Worm (Caenorhabditis elegans) whole organism, young adult: ENCODE data around the gene Y75B8A.63.

Experiments used
- F23B12.7 ChIP-seq: sonication (generic microtip); optimal IDR thresholded peaks from 2 replicates; lab custom pipeline; 2017; ENCODE audit warnings: missing genetic modification characterization, mild to moderate bottlenecking, missing compliant biosample characterization, antibody characterized with exemption, moderate library complexity; ENCODE audit not compliant: insufficient read depth
- F33H1.4 ChIP-seq: fragments of 200-800 bp; sonication (Bioruptor generic); IDR thresholded peaks from 2 replicates; pipeline ENCODE4 v1.3.6; 2022; ENCODE audit warnings: missing genetic modification reagents, missing genetic modification characterization, missing compliant biosample characterization
- F49E8.2 ChIP-seq: sonication (generic microtip); optimal IDR thresholded peaks from 3 replicates; lab custom pipeline; 2017; ENCODE audit warnings: missing genetic modification characterization, mild to moderate bottlenecking, missing compliant biosample characterization, antibody characterized with exemption, moderate library complexity; ENCODE audit not compliant: insufficient read depth
- K11D2.4 ChIP-seq: fragments of 200-800 bp; sonication (Bioruptor generic); IDR thresholded peaks from 2 replicates; pipeline ENCODE4 v1.3.6; 2022; ENCODE audit warnings: missing genetic modification reagents, missing genetic modification characterization, missing compliant biosample characterization
- T07F8.4 ChIP-seq: sonication (generic microtip); optimal IDR thresholded peaks from 2 replicates; lab custom pipeline; 2016; ENCODE audit warnings: mild to moderate bottlenecking, missing genetic modification characterization, moderate library complexity, missing compliant biosample characterization
- Y95B8A.8 ChIP-seq: fragments of 200-800 bp; sonication (Bioruptor generic); IDR thresholded peaks from 2 replicates; pipeline ENCODE4 v1.3.6; 2022; ENCODE audit warnings: missing genetic modification reagents, missing genetic modification characterization, missing compliant biosample characterization
- ZK185.1 ChIP-seq: sonication (generic microtip); optimal IDR thresholded peaks from 2 replicates; lab custom pipeline; 2016; ENCODE audit warnings: mild to moderate bottlenecking, missing genetic modification characterization, missing compliant biosample characterization; ENCODE audit not compliant: poor library complexity, severe bottlenecking
- aptf-2 ChIP-seq: fragments of 200-800 bp; sonication (Bioruptor generic); conservative IDR thresholded peaks from 2 replicates; pipeline ENCODE4 v1.3.6; 2022; ENCODE audit warnings: missing genetic modification reagents, missing genetic modification characterization, missing compliant biosample characterization
- attf-6 ChIP-seq: fragments of 200-800 bp; sonication (Bioruptor generic); IDR thresholded peaks from 2 replicates; pipeline ENCODE4 v1.3.6; 2022; ENCODE audit warnings: missing genetic modification reagents, missing genetic modification characterization, missing compliant biosample characterization
- bed-1 ChIP-seq: fragments of 200-800 bp; sonication (Bioruptor generic); IDR thresholded peaks from 2 replicates; pipeline ENCODE4 v1.3.6; 2022; ENCODE audit warnings: missing genetic modification reagents, missing genetic modification characterization, missing compliant biosample characterization
- cebp-1 ChIP-seq, 2 experiments: fragments of 200-800 bp in 1 of 2; sonication (Bioruptor generic) in 1 of 2; sonication (generic microtip) in 1 of 2; IDR thresholded peaks in 1 of 2; optimal IDR thresholded peaks in 1 of 2; 2 replicates each; pipeline versions ENCODE4 v1.3.6 to Lab custom; 2017 to 2022; ENCODE audit warnings: missing compliant biosample characterization in 2 of 2, missing genetic modification characterization in 2 of 2, mild to moderate bottlenecking in 1 of 2, missing genetic modification reagents in 1 of 2, moderate library complexity in 1 of 2
- ceh-100 ChIP-seq: fragments of 200-800 bp; sonication (Bioruptor generic); IDR thresholded peaks from 2 replicates; pipeline ENCODE4 v1.3.6; 2022; ENCODE audit warnings: missing genetic modification reagents, missing genetic modification characterization, missing compliant biosample characterization
- ceh-27 ChIP-seq: fragments of 200-800 bp; sonication (Bioruptor generic); optimal IDR thresholded peaks from 2 replicates; lab custom pipeline; 2018; ENCODE audit warnings: mild to moderate bottlenecking, missing genetic modification characterization, moderate library complexity, missing compliant biosample characterization
- hmg-1.2 ChIP-seq: fragments of 200-800 bp; sonication (Bioruptor generic); IDR thresholded peaks from 2 replicates; pipeline ENCODE4 v1.3.6; 2022; ENCODE audit warnings: missing genetic modification reagents, missing genetic modification characterization, missing compliant biosample characterization
- lin-26 ChIP-seq: fragments of 200-800 bp; sonication (Bioruptor generic); IDR thresholded peaks from 2 replicates; pipeline ENCODE4 v1.3.6; 2022; ENCODE audit warnings: missing genetic modification reagents, missing genetic modification characterization, missing compliant biosample characterization
- lin-35 ChIP-seq, 3 experiments: fragments of 150-350 bp in 2 of 3; sonication (generic microtip) in 1 of 3; optimal IDR thresholded peaks; 2 replicates each; lab custom pipeline; 2014 to 2018; ENCODE audit warnings: missing biosample characterization in 3 of 3, missing genetic modification characterization in 3 of 3, missing genetic modification reagents in 3 of 3
- lin-40 ChIP-seq: sonication (generic microtip); optimal IDR thresholded peaks from 2 replicates; lab custom pipeline; 2016; ENCODE audit warnings: missing genetic modification characterization, mild to moderate bottlenecking, missing compliant biosample characterization, missing genotype, missing genetic modification reagents
- lin-54 ChIP-seq: fragments of 200-800 bp; sonication (Bioruptor generic); optimal IDR thresholded peaks from 2 replicates; lab custom pipeline; 2018; ENCODE audit warnings: mild to moderate bottlenecking, missing genetic modification characterization, missing compliant biosample characterization
- lsl-1 ChIP-seq: fragments of 200-800 bp; sonication (Bioruptor generic); optimal IDR thresholded peaks from 2 replicates; lab custom pipeline; 2018; ENCODE audit warnings: mild to moderate bottlenecking, missing genetic modification characterization, moderate library complexity, missing compliant biosample characterization
- madf-6 ChIP-seq: fragments of 200-800 bp; sonication (Bioruptor generic); IDR thresholded peaks from 2 replicates; pipeline ENCODE4 v1.3.6; 2022; ENCODE audit warnings: missing genetic modification reagents, missing genetic modification characterization, missing compliant biosample characterization
- mcd-1 ChIP-seq: fragments of 200-800 bp; sonication (Bioruptor generic); IDR thresholded peaks from 2 replicates; pipeline ENCODE4 v1.3.6; 2022; ENCODE audit warnings: missing genetic modification reagents, missing genetic modification characterization, missing compliant biosample characterization
- mes-4 ChIP-seq: sonication (generic microtip); optimal IDR thresholded peaks from 2 replicates; lab custom pipeline; 2016; ENCODE audit warnings: missing genotype, missing genetic modification characterization, missing compliant biosample characterization
- nfyb-1 ChIP-seq: fragments of 200-800 bp; sonication (Bioruptor generic); IDR thresholded peaks from 2 replicates; pipeline ENCODE4 v1.3.6; 2022; ENCODE audit warnings: missing genetic modification reagents, missing genetic modification characterization, missing compliant biosample characterization
- nhr-27 ChIP-seq: fragments of 200-800 bp; sonication (Bioruptor generic); optimal IDR thresholded peaks from 2 replicates; lab custom pipeline; 2018; ENCODE audit warnings: mild to moderate bottlenecking, missing genetic modification characterization, moderate library complexity, missing compliant biosample characterization
- pbrm-1 ChIP-seq: fragments of 200-800 bp; sonication (Bioruptor generic); IDR thresholded peaks from 2 replicates; pipeline ENCODE4 v1.3.6; 2022; ENCODE audit warnings: missing genetic modification reagents, missing genetic modification characterization, missing compliant biosample characterization
- pha-4 ChIP-seq: fragments of 150-350 bp; sonication (generic microtip); optimal IDR thresholded peaks from 2 replicates; lab custom pipeline; 2014; ENCODE audit warnings: missing biosample characterization, missing genetic modification reagents, missing genetic modification characterization
- sdz-38 ChIP-seq: sonication (generic microtip); optimal IDR thresholded peaks from 2 replicates; lab custom pipeline; 2016; ENCODE audit warnings: missing genotype, missing genetic modification characterization, missing compliant biosample characterization
- snpc-1.1 ChIP-seq: sonication (generic microtip); optimal IDR thresholded peaks from 2 replicates; lab custom pipeline; 2017; ENCODE audit warnings: missing genetic modification characterization, mild to moderate bottlenecking, missing compliant biosample characterization, antibody characterized with exemption, moderate library complexity, missing genotype, missing genetic modification reagents; ENCODE audit not compliant: insufficient read depth
- snpc-1.3 ChIP-seq: sonication (generic microtip); optimal IDR thresholded peaks from 2 replicates; lab custom pipeline; 2017; ENCODE audit warnings: missing genetic modification characterization, mild to moderate bottlenecking, missing compliant biosample characterization, antibody characterized with exemption, moderate library complexity, missing genotype, missing genetic modification reagents; ENCODE audit not compliant: insufficient read depth
- snpc-3.4 ChIP-seq: sonication (generic microtip); optimal IDR thresholded peaks from 2 replicates; lab custom pipeline; 2017; ENCODE audit warnings: missing genetic modification characterization, mild to moderate bottlenecking, missing compliant biosample characterization, antibody characterized with exemption, moderate library complexity, missing genotype, missing genetic modification reagents
- snpc-4 ChIP-seq, 5 experiments: fragments of 150-350 bp in 1 of 5; sonication (generic microtip) in 4 of 5; optimal IDR thresholded peaks; 2 replicates each; lab custom pipeline; 2014 to 2018; ENCODE audit warnings: missing genetic modification characterization in 5 of 5, missing biosample characterization in 3 of 5, antibody characterized with exemption in 2 of 5, mild to moderate bottlenecking in 2 of 5, missing compliant biosample characterization in 2 of 5, missing genotype in 2 of 5, moderate library complexity in 2 of 5, missing genetic modification reagents in 1 of 5
- tbp1 ChIP-seq: fragments of 200-800 bp; sonication (Bioruptor generic); optimal IDR thresholded peaks from 2 replicates; lab custom pipeline; 2018; ENCODE audit warnings: mild to moderate bottlenecking, missing genetic modification characterization, missing compliant biosample characterization
- zfh-2 ChIP-seq: fragments of 200-800 bp; sonication (Bioruptor generic); conservative IDR thresholded peaks from 2 replicates; pipeline ENCODE4 v1.3.6; 2022; ENCODE audit warnings: missing genetic modification reagents, missing genetic modification characterization, missing compliant biosample characterization

Y75B8A.63 gene

DNA sequence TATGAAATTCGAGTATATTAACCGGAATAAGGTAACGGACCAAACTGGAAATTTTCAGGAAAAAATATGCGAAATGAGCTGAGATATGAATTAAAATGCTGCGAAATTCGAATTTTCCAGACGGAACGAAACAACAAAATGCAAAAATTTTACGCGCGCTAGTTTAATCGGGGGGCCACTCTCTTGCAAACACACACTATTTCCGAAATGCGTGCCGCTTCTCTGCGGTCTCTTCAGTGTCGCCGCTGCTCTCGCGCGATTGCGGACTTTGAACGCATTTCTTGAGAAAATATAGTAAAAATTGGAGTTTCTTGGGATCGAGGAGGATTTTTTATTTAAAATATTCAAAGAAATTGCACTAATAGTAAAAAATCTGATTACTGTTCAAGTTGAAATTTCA, 41.7 kb downstream of the Y75B8A.63 start (continued):
- TF ChIP-seq mes-4 (tag; lab: Kevin White, UChicago) (no peak), bed-1 (GFP tag; lab: Robert Waterston, UW) (no peak), nhr-27 (tag; lab: Kevin White, UChicago) (no peak), hmg-1.2 (peak; percentile 97), K11D2.4 (GFP tag; lab: Robert Waterston, UW) (no peak), lin-26 (GFP tag; lab: Robert Waterston, UW) (no peak), snpc-1.3 (no peak)

DNA sequence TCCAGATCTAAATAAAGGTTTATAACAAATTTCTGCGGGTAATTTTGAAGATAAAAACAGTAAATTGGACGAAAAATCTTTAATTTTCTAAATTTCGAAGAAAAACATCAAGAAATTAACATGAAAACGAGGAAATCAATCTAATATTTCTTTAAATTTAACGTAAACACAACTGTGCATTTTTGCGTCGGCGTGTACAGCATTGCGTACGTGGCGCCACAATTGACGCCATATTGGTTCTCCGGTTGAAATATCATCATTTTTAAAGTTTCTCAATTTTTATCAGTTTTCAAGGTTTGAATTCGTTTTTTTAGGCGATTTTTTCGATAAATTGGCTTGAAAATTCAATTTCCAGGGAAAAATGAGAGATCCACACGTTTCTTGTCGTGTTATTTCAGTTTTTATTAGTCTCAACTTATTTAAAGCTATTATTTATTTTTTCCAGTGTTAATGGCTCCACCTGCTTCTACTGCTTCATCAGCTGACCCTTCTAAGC, 42.3 kb downstream of the Y75B8A.63 start, which contains the start of gene rpt-6:
rpt-6 (plus strand) TSS at position 446 of the 496 bp plus-strand sequence.
- TF ChIP-seq F33H1.4 (0 out of 2 replicates have a peak, but pooled peaks have one; percentile 28), F23B12.7 (tag; lab: Kevin White, UChicago) (peak; percentile 44), snpc-1.1 (tag; lab: Kevin White, UChicago) (peak; percentile 21), ZK185.1 (no peak), pha-4 (tag; lab: Kevin White, UChicago) (no peak), ceh-27 (GFP tag; lab: Kevin White, UChicago) (no peak), lin-35 (GFP tag; optimal IDR thresholded peaks at IDR 0.05; lab: Kevin White, UChicago) (peak in 1 of 3 experiments; percentile 45), ceh-100 (GFP tag; lab: Robert Waterston, UW) (peak; percentile 26; the same call in 1 of the 2 replicates), snpc-3.4 (tag; lab: Kevin White, UChicago) (peak; percentile 50), snpc-1.3 (peak; percentile 57), pbrm-1 (GFP tag; lab: Robert Waterston, UW) (0 out of 2 replicates have a peak, but pooled peaks have one; percentile 39), sdz-38 (tag; lab: Kevin White, UChicago) (no peak), nfyb-1 (GFP tag; lab: Robert Waterston, UW) (0 out of 2 replicates have a peak, but pooled peaks have one; percentile 9), lin-40 (peak; percentile 29), snpc-4 (GFP tag; optimal IDR thresholded peaks at IDR 0.05; lab: Kevin White, UChicago) (peak; percentile 5), snpc-4 (tag; optimal IDR thresholded peaks at IDR 0.05; lab: Kevin White, UChicago) (no peak), F49E8.2 (tag; lab: Kevin White, UChicago) (no peak), madf-6 (GFP tag; lab: Robert Waterston, UW) (peak; percentile 76), tbp1 (GFP tag; lab: Kevin White, UChicago) (peak; percentile 18), mcd-1 (GFP tag; lab: Robert Waterston, UW) (peak; percentile 63), aptf-2 (no peak), lsl-1 (GFP tag; lab: Kevin White, UChicago) (peak; percentile 10), T07F8.4 (tag; lab: Kevin White, UChicago) (no peak), lin-54 (peak; percentile 68), cebp-1 (GFP tag; IDR thresholded peaks at IDR 0.05; lab: Robert Waterston, UW) (no peak), cebp-1 (tag; optimal IDR thresholded peaks at IDR 0.05; lab: Kevin White, UChicago) (peak; percentile 30), zfh-2 (GFP tag; lab: Robert Waterston, UW) (no peak), attf-6 (GFP tag; lab: Robert Waterston, UW) (no peak), Y95B8A.8 (GFP tag; lab: Robert Waterston, UW) (no peak)
